Fruit fly (Drosophila melanogaster): ENCODE data around the gene Ets65A.

DNA sequence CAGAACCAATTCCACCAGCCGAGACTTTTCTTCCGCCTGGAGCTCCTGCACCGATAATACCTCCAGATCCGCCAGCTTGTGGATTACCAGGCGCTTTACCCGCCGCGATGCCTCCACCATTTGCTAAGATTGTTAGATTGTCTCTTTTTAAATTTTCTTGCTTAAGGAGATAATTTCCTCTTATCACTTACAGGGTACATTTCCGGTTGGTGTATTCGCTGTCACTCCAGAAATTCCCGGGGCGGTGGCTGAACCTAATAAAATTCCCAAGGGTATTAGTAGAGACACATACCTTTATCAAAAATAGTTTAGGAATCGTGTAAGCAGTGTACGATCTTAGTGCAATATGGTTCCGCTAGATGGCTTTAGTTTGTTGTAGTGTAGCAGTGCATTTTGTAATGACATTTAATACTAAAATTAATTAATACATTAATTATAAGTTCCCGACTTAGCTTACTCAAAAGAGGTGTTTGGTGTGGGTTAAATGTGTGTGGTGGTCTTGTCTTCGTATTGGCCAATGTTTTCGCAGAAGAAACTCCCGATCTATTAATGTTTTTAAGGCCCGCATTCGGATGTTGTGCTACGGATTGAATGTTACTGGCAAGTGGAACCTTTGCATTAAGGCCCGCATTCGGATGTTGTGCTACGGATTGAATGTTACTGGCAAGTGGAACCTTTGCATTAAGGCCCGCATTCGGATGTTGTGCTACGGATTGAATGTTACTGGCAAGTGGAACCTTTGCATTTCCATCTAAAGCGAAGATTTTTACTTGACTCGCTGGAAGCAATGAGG, 27.4 kb downstream of the Ets65A start:
- no peak for TF ChIP-seq tai (GFP tag; optimal IDR thresholded peaks at IDR 0.05)
- no peak for TF ChIP-seq psq (GFP tag; optimal IDR thresholded peaks at IDR 0.05)
- TF ChIP-seq CG32264 (GFP tag; optimal IDR thresholded peaks at IDR 0.05): no peak
- TF ChIP-seq Dfd (GFP tag; optimal IDR thresholded peaks at IDR 0.05): no peak
- peak; percentile 86 for TF ChIP-seq Myc (optimal IDR thresholded peaks at IDR 0.05)
- TF ChIP-seq Hr83 (GFP tag; optimal IDR thresholded peaks at IDR 0.05; ENCODE audit: poor library complexity, severe bottlenecking): no peak
- TF ChIP-seq woc (GFP tag; optimal IDR thresholded peaks at IDR 0.05): no peak
